Fruit fly (Drosophila melanogaster) whole organism, prepupa: ENCODE data around the gene Tbcd.

Experiments
- net ChIP-seq: fragments of 200-800 bp; sonication (Bioruptor generic); optimal IDR thresholded peaks from 3 replicates; lab custom pipeline; 2016; ENCODE audit warnings: missing biosample characterization, missing genetic modification characterization
- vri ChIP-seq: fragments of 200-800 bp; sonication (Bioruptor generic); optimal IDR thresholded peaks from 3 replicates; lab custom pipeline; 2016; ENCODE audit warnings: missing biosample characterization, mild to moderate bottlenecking, missing genetic modification characterization

DNA sequence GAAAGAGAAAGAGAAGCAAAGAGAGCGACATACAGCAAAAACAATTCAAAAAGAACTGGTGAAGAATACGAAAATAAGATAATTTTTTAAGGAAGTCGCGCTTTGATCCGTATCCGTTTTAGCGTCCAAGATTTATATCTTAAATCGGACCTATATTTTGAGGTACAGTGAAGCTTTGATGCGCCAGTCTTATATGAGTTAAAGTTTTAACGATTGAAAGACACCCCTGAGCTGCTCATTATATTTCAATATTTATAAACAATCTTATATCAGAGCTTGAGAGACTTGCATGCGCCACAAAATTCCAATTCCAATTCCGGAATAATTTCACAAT lies 31.5 kb downstream of the Tbcd start:
- TF ChIP-seq net (GFP tag; lab: Kevin White, UChicago): no peak
- TF ChIP-seq vri (GFP tag; lab: Kevin White, UChicago): no peak
